Worm (Caenorhabditis elegans): ENCODE measurements around the gene C47E8.4.
A peak's percentile ranks its signal among the peaks of the same experiment; 100 is the strongest.

DNA sequence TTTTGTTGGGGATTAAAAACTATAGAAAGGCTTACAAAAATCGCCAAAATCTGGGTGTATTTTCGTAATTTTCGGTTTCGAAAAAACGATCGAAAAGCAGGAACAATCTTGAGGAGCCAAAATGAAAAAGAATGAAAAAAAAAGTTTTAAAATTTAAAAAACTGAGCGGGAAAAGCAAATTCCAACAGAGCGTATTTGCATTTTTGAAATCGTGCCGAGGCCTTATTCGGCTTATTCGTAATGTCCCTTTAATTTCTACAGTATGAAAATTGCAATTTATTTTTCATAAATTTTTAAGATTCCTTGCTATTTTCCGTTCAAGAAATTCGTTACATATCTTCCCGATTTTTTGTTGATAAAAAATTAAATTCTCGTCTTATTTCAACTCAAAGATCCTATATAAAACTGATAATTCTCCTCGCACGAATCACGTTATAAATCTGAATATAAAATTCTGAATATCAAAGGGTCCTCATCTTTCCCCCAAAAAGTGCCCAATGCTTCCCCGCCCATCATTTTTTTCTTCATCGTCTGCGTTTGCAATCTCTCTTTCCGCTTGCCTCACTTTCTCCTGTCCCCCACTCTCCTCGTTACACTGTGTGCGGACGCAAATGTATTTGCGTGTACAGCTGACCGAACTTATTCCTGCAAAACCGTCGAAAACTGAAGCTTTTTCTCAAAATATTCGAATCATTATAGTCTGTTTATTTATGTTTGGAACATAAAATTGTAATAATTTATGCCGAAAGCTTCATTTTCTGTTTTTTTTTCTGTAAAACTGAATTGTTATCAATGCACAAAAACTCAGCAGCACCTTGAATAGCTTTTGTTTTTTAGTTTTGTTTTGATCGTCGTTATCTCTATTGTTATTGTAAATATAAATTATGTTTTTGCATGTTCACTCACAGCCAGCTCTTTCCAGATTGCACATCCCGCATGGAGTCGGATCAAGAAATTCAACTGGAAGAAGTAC is 39.2 kb downstream of the C47E8.4 start, which contains the start of the genes rfc-1 and pmp-3:
- TF ChIP-seq flt-1 (GFP tag; IDR thresholded peaks at IDR 0.05) (0 out of 2 replicates have a peak, but pooled peaks have one; percentile 38), ztf-29 (GFP tag; IDR thresholded peaks at IDR 0.05) (no peak), tab-1 (GFP tag; IDR thresholded peaks at IDR 0.05) (no peak), cog-1 (tag; optimal IDR thresholded peaks at IDR 0.05) (no peak), med-1 (GFP tag; optimal IDR thresholded peaks at IDR 0.05; ENCODE audit: insufficient read depth) (no peak), klf-2 (GFP tag; conservative IDR thresholded peaks at IDR 0.05) (no peak)

Measured in whole organism, midembryonic.